Fruit fly (Drosophila melanogaster): ENCODE data around the gene CG33099.

Gene CG33099

DNA sequence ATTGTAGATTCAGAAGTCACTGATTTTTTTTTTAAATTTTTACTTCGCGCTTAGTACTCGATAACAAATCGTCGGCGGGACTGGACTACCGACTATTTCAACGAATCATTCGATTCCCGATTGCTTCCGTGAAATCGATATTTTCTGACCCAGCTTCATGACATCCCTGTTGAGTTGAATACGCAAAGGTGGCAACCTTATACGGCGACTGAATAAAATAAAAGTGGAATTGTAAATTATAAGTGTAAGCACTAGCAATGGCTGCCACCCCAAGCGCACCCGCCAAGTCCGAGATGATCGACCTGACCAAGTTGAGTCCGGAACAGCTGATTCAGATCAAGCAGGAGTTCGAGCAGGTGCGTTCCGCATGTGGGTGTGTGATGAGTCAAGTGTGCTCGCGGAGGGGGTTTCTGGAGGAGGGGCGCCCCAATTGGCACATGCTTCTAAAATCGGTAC is 43.3 kb downstream of the CG33099 start, which contains the start of gene Pfdn5 (continued):
- TF ChIP-seq esg (GFP tag; conservative IDR thresholded peaks at IDR 0.05) (no peak), Atf3 (GFP tag; optimal IDR thresholded peaks at IDR 0.05) (no peak), CG15269 (tag; optimal IDR thresholded peaks at IDR 0.05) (no peak), Dp (GFP tag; optimal IDR thresholded peaks at IDR 0.05) (peak; percentile 93), CG10959 (GFP tag; IDR thresholded peaks at IDR 0.05) (no peak), corto (GFP tag; optimal IDR thresholded peaks at IDR 0.05) (no peak), ftz-f1 (GFP tag; optimal IDR thresholded peaks at IDR 0.05) (peak; percentile 16), CG9932 (GFP tag; IDR thresholded peaks at IDR 0.05) (no peak), CG13287 (GFP tag; IDR thresholded peaks at IDR 0.05; ENCODE audit: partially characterized antibody) (peak; percentile 87), ken (GFP tag; IDR thresholded peaks at IDR 0.05) (no peak), mirr (GFP tag; optimal IDR thresholded peaks at IDR 0.05) (no peak), repo (GFP tag; optimal IDR thresholded peaks at IDR 0.05) (no peak), Ptx1 (GFP tag; IDR thresholded peaks at IDR 0.05) (no peak), fu2 (GFP tag; optimal IDR thresholded peaks at IDR 0.05) (peak; percentile 5), CrebB (tag; optimal IDR thresholded peaks at IDR 0.05) (no peak), nerfin-2 (GFP tag; IDR thresholded peaks at IDR 0.05; ENCODE audit: partially characterized antibody) (peak; percentile 91), E2f2 (GFP tag; IDR thresholded peaks at IDR 0.05) (peak; percentile 96), CG33557 (GFP tag; optimal IDR thresholded peaks at IDR 0.05) (no peak), CG11695 (GFP tag; IDR thresholded peaks at IDR 0.05) (no peak), Poxn (GFP tag; IDR thresholded peaks at IDR 0.05) (no peak), CG3726 (GFP tag; IDR thresholded peaks at IDR 0.05) (no peak), CG11398 (GFP tag; optimal IDR thresholded peaks at IDR 0.05) (no peak), Usf (GFP tag; optimal IDR thresholded peaks at IDR 0.05) (no peak), fd102C (GFP tag; optimal IDR thresholded peaks at IDR 0.05) (no peak), Dip2 (GFP tag; IDR thresholded peaks at IDR 0.05) (no peak), trem (tag; optimal IDR thresholded peaks at IDR 0.05) (peak; percentile 78), CG17186 (GFP tag; optimal IDR thresholded peaks at IDR 0.05) (peak; percentile 4), Fer2 (tag; optimal IDR thresholded peaks at IDR 0.05) (no peak), Bgb (GFP tag; IDR thresholded peaks at IDR 0.05; ENCODE audit: partially characterized antibody) (peak; percentile 91), CG18476 (GFP tag; optimal IDR thresholded peaks at IDR 0.05) (no peak), chinmo (GFP tag; IDR thresholded peaks at IDR 0.05; ENCODE audit: partially characterized antibody) (0 out of 4 replicates have a peak, but pooled peaks have one; percentile 56), CG14050 (GFP tag; IDR thresholded peaks at IDR 0.05) (no peak), pum (GFP tag; optimal IDR thresholded peaks at IDR 0.05) (no peak), peb (GFP tag; IDR thresholded peaks at IDR 0.05) (no peak), CG11456 (GFP tag; IDR thresholded peaks at IDR 0.05) (no peak), Dad (GFP tag; optimal IDR thresholded peaks at IDR 0.05) (no peak), CG7357 (GFP tag; IDR thresholded peaks at IDR 0.05) (no peak), ssp (GFP tag; IDR thresholded peaks at IDR 0.05) (no peak), CG1792 (GFP tag; optimal IDR thresholded peaks at IDR 0.05) (no peak), CG2116 (GFP tag; optimal IDR thresholded peaks at IDR 0.05) (peak; percentile 98), CG12659 (GFP tag; optimal IDR thresholded peaks at IDR 0.05) (peak; percentile 72), Lhr (GFP tag; optimal IDR thresholded peaks at IDR 0.05) (peak; percentile 9), dysf (GFP tag; IDR thresholded peaks at IDR 0.05) (no peak), CG4854 (GFP tag; optimal IDR thresholded peaks at IDR 0.05) (no peak), CG33213 (GFP tag; optimal IDR thresholded peaks at IDR 0.05) (no peak), CG1233 (GFP tag; optimal IDR thresholded peaks at IDR 0.05) (no peak), CG13424 (tag; optimal IDR thresholded peaks at IDR 0.05) (no peak), YL-1 (GFP tag; optimal IDR thresholded peaks at IDR 0.05) (peak; percentile 84), CG30020 (tag; optimal IDR thresholded peaks at IDR 0.05) (no peak), CG7271 (tag; optimal IDR thresholded peaks at IDR 0.05) (no peak), Hmx (GFP tag; optimal IDR thresholded peaks at IDR 0.05) (no peak), Hr39 (optimal IDR thresholded peaks at IDR 0.05) (no peak)

Data from whole organism, embryonic.